Worm (Caenorhabditis elegans): Measurements from ENCODE around the gene epg-7.
A peak's percentile ranks its signal among the peaks of the same experiment; 100 is the strongest.

- no peak for TF ChIP-seq dpl-1 (GFP tag; optimal IDR thresholded peaks at IDR 0.05)
- TF ChIP-seq unc-62 (GFP tag; optimal IDR thresholded peaks at IDR 0.05), result no peak
- no peak for TF ChIP-seq lin-13 (GFP tag; optimal IDR thresholded peaks at IDR 0.05)
- TF ChIP-seq dsc-1 (tag; optimal IDR thresholded peaks at IDR 0.05), result no peak
- peak; percentile 53 for TF ChIP-seq fkh-10 (GFP tag; optimal IDR thresholded peaks at IDR 0.05)
- no peak for TF ChIP-seq tbx-2 (tag; optimal IDR thresholded peaks at IDR 0.05)
- no peak for TF ChIP-seq ama-1 (optimal IDR thresholded peaks at IDR 0.05)
- no peak for TF ChIP-seq zag-1 (tag; optimal IDR thresholded peaks at IDR 0.05)
- no peak for TF ChIP-seq nhr-76 (tag; optimal IDR thresholded peaks at IDR 0.05)
- TF ChIP-seq rnt-1 (tag; optimal IDR thresholded peaks at IDR 0.05), result no peak
- TF ChIP-seq xbp-1 (tag; optimal IDR thresholded peaks at IDR 0.05), result no peak
- TF ChIP-seq swsn-7 (tag; optimal IDR thresholded peaks at IDR 0.05), result no peak
- no peak for TF ChIP-seq nhr-77 (tag; optimal IDR thresholded peaks at IDR 0.05)
- TF ChIP-seq aly-2 (tag; optimal IDR thresholded peaks at IDR 0.05), result no peak
These were observed 42.4 kb downstream of the epg-7 start, which contains the start of gene npr-8 for ce11 chrX:7376941-7377340.
